Worm (Caenorhabditis elegans) whole organism, L3 larva: Measurements from ENCODE around the gene Y55H10A.2.

Source experiments
- R02D3.7 ChIP-seq: fragments of 150-350 bp; optimal IDR thresholded peaks from 2 replicates; lab custom pipeline; 2014; ENCODE audit warnings: missing biosample characterization, missing genetic modification characterization
- ZK546.5 ChIP-seq: sonication (generic microtip); optimal IDR thresholded peaks from 2 replicates; lab custom pipeline; 2017; ENCODE audit warnings: missing biosample characterization, missing genetic modification characterization
- aly-2 ChIP-seq: fragments of 150-350 bp; optimal IDR thresholded peaks from 2 replicates; lab custom pipeline; 2014; ENCODE audit warnings: missing biosample characterization, missing genetic modification characterization
- ama-1 ChIP-seq: fragments of 150-350 bp; optimal IDR thresholded peaks from 2 replicates; lab custom pipeline; 2018
- ceh-16 ChIP-seq: sonication (generic microtip); optimal IDR thresholded peaks from 2 replicates; lab custom pipeline; 2017; ENCODE audit warnings: missing biosample characterization, missing genetic modification characterization
- ceh-28 ChIP-seq: fragments of 150-350 bp; optimal IDR thresholded peaks from 2 replicates; lab custom pipeline; 2014; ENCODE audit warnings: missing biosample characterization, missing genetic modification reagents, missing genetic modification characterization
- ceh-82 ChIP-seq: fragments of 150-350 bp; optimal IDR thresholded peaks from 2 replicates; lab custom pipeline; 2014; ENCODE audit warnings: missing biosample characterization, missing genetic modification characterization
- daf-12 ChIP-seq: fragments of 150-350 bp; optimal IDR thresholded peaks from 2 replicates; lab custom pipeline; 2014; ENCODE audit warnings: missing biosample characterization, missing genetic modification reagents, missing genetic modification characterization
- egl-27 ChIP-seq: sonication (generic microtip); optimal IDR thresholded peaks from 4 replicates; lab custom pipeline; 2017; ENCODE audit warnings: missing biosample characterization, missing genetic modification reagents, missing genetic modification characterization
- elt-1 ChIP-seq: fragments of 150-350 bp; optimal IDR thresholded peaks from 2 replicates; lab custom pipeline; 2014; ENCODE audit warnings: missing biosample characterization, missing genetic modification characterization
- elt-2 ChIP-seq: sonication (generic microtip); optimal IDR thresholded peaks from 2 replicates; lab custom pipeline; 2016; ENCODE audit warnings: missing genetic modification reagents, mild to moderate bottlenecking, missing genetic modification characterization, missing compliant biosample characterization
- elt-3 ChIP-seq, 3 experiments: fragments of 150-350 bp in 1 of 3; sonication (generic microtip) in 2 of 3; optimal IDR thresholded peaks; 2 replicates in 2 of 3; 4 replicates in 1 of 3; lab custom pipeline; 2014 to 2017; ENCODE audit warnings: missing biosample characterization in 3 of 3, missing genetic modification characterization in 3 of 3
- eor-1 ChIP-seq, 2 experiments: fragments of 150-350 bp; optimal IDR thresholded peaks; 2 replicates each; lab custom pipeline; 2014 to 2018; ENCODE audit warnings: missing biosample characterization in 2 of 2, missing genetic modification characterization in 2 of 2
- fkh-10 ChIP-seq: sonication (generic microtip); optimal IDR thresholded peaks from 2 replicates; lab custom pipeline; 2017; ENCODE audit warnings: missing biosample characterization, missing genetic modification reagents, missing genetic modification characterization
- fos-1 ChIP-seq: fragments of 150-350 bp; optimal IDR thresholded peaks from 2 replicates; lab custom pipeline; 2014; ENCODE audit warnings: missing biosample characterization, missing genetic modification characterization
- hmg-11 ChIP-seq: sonication (generic microtip); optimal IDR thresholded peaks from 2 replicates; lab custom pipeline; 2016; ENCODE audit warnings: missing genetic modification characterization, missing compliant biosample characterization
- jun-1 ChIP-seq: fragments of 150-350 bp; optimal IDR thresholded peaks from 2 replicates; lab custom pipeline; 2014; ENCODE audit warnings: missing biosample characterization, missing genetic modification reagents, missing genetic modification characterization
- lin-15B ChIP-seq: fragments of 150-350 bp; optimal IDR thresholded peaks from 2 replicates; lab custom pipeline; 2014; ENCODE audit warnings: missing biosample characterization, missing genetic modification characterization
- lin-39 ChIP-seq: fragments of 150-350 bp; optimal IDR thresholded peaks from 2 replicates; lab custom pipeline; 2018; ENCODE audit warnings: missing biosample characterization, missing genetic modification reagents, missing genetic modification characterization
- nfya-1 ChIP-seq: sonication (generic microtip); optimal IDR thresholded peaks from 2 replicates; lab custom pipeline; 2017; ENCODE audit warnings: missing genetic modification characterization, mild to moderate bottlenecking, missing compliant biosample characterization, antibody characterized with exemption, moderate library complexity; ENCODE audit not compliant: insufficient read depth
- nhr-11 ChIP-seq: fragments of 150-350 bp; optimal IDR thresholded peaks from 2 replicates; lab custom pipeline; 2014; ENCODE audit warnings: missing biosample characterization, missing genetic modification characterization
- nhr-12 ChIP-seq: fragments of 150-350 bp; optimal IDR thresholded peaks from 2 replicates; lab custom pipeline; 2014; ENCODE audit warnings: missing biosample characterization, missing genetic modification characterization
- nhr-23 ChIP-seq: fragments of 150-350 bp; optimal IDR thresholded peaks from 2 replicates; lab custom pipeline; 2014; ENCODE audit warnings: missing biosample characterization, missing genetic modification reagents, missing genetic modification characterization
- nhr-25 ChIP-seq: sonication (generic microtip); optimal IDR thresholded peaks from 2 replicates; lab custom pipeline; 2017; ENCODE audit warnings: missing biosample characterization, missing genetic modification characterization
- nhr-28 ChIP-seq: fragments of 150-350 bp; optimal IDR thresholded peaks from 2 replicates; lab custom pipeline; 2014; ENCODE audit warnings: missing biosample characterization, missing genetic modification characterization
- nhr-67 ChIP-seq: fragments of 150-350 bp; optimal IDR thresholded peaks from 2 replicates; lab custom pipeline; 2014; ENCODE audit warnings: missing biosample characterization, missing genetic modification characterization
- pha-4 ChIP-seq: fragments of 150-350 bp; optimal IDR thresholded peaks from 2 replicates; lab custom pipeline; 2014; ENCODE audit warnings: missing biosample characterization, missing genetic modification reagents, missing genetic modification characterization
- pqm-1 ChIP-seq: fragments of 150-350 bp; optimal IDR thresholded peaks from 2 replicates; lab custom pipeline; 2017; ENCODE audit warnings: missing biosample characterization, missing genetic modification characterization, inconsistent platforms
- sea-2 ChIP-seq: fragments of 150-350 bp; sonication (generic microtip); optimal IDR thresholded peaks from 4 replicates; lab custom pipeline; 2014; ENCODE audit warnings: missing biosample characterization, missing genetic modification reagents, missing genetic modification characterization
- snpc-4 ChIP-seq: fragments of 150-350 bp; optimal IDR thresholded peaks from 2 replicates; lab custom pipeline; 2014; ENCODE audit warnings: missing biosample characterization, missing genetic modification characterization
- tbx-2 ChIP-seq: sonication (generic microtip); optimal IDR thresholded peaks from 2 replicates; lab custom pipeline; 2016; ENCODE audit warnings: mild to moderate bottlenecking, missing genetic modification characterization, missing compliant biosample characterization
- unc-39 ChIP-seq: sonication (generic microtip); optimal IDR thresholded peaks from 4 replicates; lab custom pipeline; 2017; ENCODE audit warnings: missing biosample characterization, missing genetic modification characterization
- unc-62 ChIP-seq: fragments of 150-350 bp; sonication (generic microtip); optimal IDR thresholded peaks from 4 replicates; lab custom pipeline; 2014; ENCODE audit warnings: missing biosample characterization, missing genetic modification reagents, missing genetic modification characterization
- zag-1 ChIP-seq: fragments of 150-350 bp; optimal IDR thresholded peaks from 2 replicates; lab custom pipeline; 2014; ENCODE audit warnings: missing biosample characterization, missing genetic modification characterization

Gene Y55H10A.2

ce11 chrIV:3399015-3399722 lies 35.8 kb downstream of the Y55H10A.2 start, which contains the start of the genes dyf-3 and pdhb-1:
Gene dyf-3, minus strand, starts transcription at chrIV:3399231.
Gene pdhb-1, plus strand, starts transcription at chrIV:3399672.
- TF ChIP-seq elt-2 (tag; lab: Kevin White, UChicago) (peak; percentile 28), sea-2 (GFP tag; lab: Kevin White, UChicago) (no peak), nhr-11 (tag; lab: Kevin White, UChicago) (no peak), egl-27 (tag; lab: Kevin White, UChicago) (no peak), fos-1 (tag; lab: Kevin White, UChicago) (no peak), nhr-25 (tag; lab: Kevin White, UChicago) (no peak), unc-62 (GFP tag; lab: Kevin White, UChicago) (no peak), ZK546.5 (tag; lab: Kevin White, UChicago) (no peak), ceh-28 (tag; lab: Kevin White, UChicago) (no peak), nhr-67 (tag; lab: Kevin White, UChicago) (no peak), elt-1 (no peak), nhr-28 (tag; lab: Kevin White, UChicago) (no peak), zag-1 (tag; lab: Kevin White, UChicago) (no peak), elt-3 (tag; optimal IDR thresholded peaks at IDR 0.05; lab: Kevin White, UChicago) (no peak), pqm-1 (no peak), fkh-10 (no peak), nhr-12 (no peak), tbx-2 (no peak), lin-39 (tag; lab: Kevin White, UChicago) (no peak), R02D3.7 (tag; lab: Kevin White, UChicago) (no peak), jun-1 (tag; lab: Kevin White, UChicago) (no peak), ceh-82 (tag; lab: Kevin White, UChicago) (no peak), unc-39 (tag; lab: Kevin White, UChicago) (no peak), pha-4 (tag; lab: Kevin White, UChicago) (peak; percentile 37), daf-12 (tag; lab: Kevin White, UChicago) (no peak), aly-2 (tag; lab: Kevin White, UChicago) (no peak), snpc-4 (tag; lab: Kevin White, UChicago) (no peak), nfya-1 (tag; lab: Kevin White, UChicago) (peak; percentile 65), hmg-11 (tag; lab: Kevin White, UChicago) (peak; percentile 58), lin-15B (tag; lab: Kevin White, UChicago) (peak; percentile 33), nhr-23 (tag; lab: Kevin White, UChicago) (no peak), ceh-16 (tag; lab: Kevin White, UChicago) (no peak)

DNA sequence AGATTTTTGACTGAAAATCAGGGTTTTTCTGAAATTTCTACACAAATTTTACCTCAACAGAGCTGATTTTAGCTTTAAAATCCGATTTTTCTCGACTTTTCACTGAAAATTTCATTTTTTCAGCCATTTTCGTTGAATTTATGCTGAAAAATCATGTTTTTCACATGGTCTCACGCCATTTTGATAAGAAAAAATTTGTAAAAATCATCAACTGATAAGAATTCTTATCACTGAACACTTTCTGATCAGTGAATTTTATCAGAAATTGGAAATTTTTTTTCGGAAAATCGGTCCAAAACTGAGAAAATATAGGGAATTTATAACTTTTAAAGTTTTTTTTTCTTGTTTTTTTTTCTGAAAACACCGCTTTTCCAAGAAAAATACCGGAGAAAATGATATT lies 37.6 kb downstream of the Y55H10A.2 start:
- TF ChIP-seq pha-4 (tag; lab: Kevin White, UChicago) (peak; percentile 27), elt-3 (tag; optimal IDR thresholded peaks at IDR 0.05; lab: Kevin White, UChicago) (no peak), pqm-1 (peak; percentile 90), jun-1 (tag; lab: Kevin White, UChicago) (no peak), hmg-11 (tag; lab: Kevin White, UChicago) (no peak), snpc-4 (tag; lab: Kevin White, UChicago) (no peak), elt-2 (tag; lab: Kevin White, UChicago) (peak; percentile 83), sea-2 (GFP tag; lab: Kevin White, UChicago) (no peak)
- TF ChIP-seq, all 47 proteins: peak for 3

- TF ChIP-seq eor-1 (tag; optimal IDR thresholded peaks at IDR 0.05; lab: Kevin White, UChicago) (no peak), nhr-67 (tag; lab: Kevin White, UChicago) (no peak), aly-2 (tag; lab: Kevin White, UChicago) (no peak), elt-2 (tag; lab: Kevin White, UChicago) (no peak), nhr-12 (no peak), ama-1 (lab: Kevin White, UChicago) (no peak), elt-1 (no peak), R02D3.7 (tag; lab: Kevin White, UChicago) (no peak), ceh-16 (tag; lab: Kevin White, UChicago) (no peak)
These were observed 52.1 kb downstream of the Y55H10A.2 start, which contains the start of gene lgc-9 for ce11 chrIV:3415383-3415782. Gene lgc-9, plus strand, starts transcription at chrIV:3415683.
